Worm (Caenorhabditis elegans): ENCODE data around the gene srg-42.

Gene srg-42

DNA sequence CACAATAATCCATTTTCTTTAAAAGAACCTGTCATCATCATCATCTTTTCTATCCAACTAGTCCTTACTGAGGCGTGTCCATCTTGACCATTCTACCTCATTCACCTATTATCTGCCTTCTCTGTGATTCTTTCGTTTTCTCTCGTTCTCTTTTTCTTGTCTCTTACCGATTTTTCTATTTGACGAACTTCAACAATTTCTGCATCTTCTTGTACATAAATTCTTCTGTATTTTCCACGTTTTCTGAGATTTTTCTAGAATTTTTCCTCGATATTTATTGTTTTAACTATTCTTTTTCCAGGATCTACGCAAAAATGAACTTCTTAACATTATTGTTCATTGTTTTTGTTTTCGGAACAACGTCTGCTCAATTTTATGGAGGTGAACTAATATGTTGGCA is 25.1 kb upstream of the srg-42 start, which contains the start of gene cnc-10:
TSS of gene cnc-10 (plus strand) at position 301 of the 400 bp plus-strand sequence.
- TF ChIP-seq klf-2 (GFP tag; conservative IDR thresholded peaks at IDR 0.05) (no peak), T22C8.4 (GFP tag; IDR thresholded peaks at IDR 0.05) (no peak), ztf-23 (GFP tag; IDR thresholded peaks at IDR 0.05) (no peak), cog-1 (tag; optimal IDR thresholded peaks at IDR 0.05) (no peak), tab-1 (GFP tag; IDR thresholded peaks at IDR 0.05) (no peak), flt-1 (GFP tag; IDR thresholded peaks at IDR 0.05) (no peak), med-1 (GFP tag; optimal IDR thresholded peaks at IDR 0.05; ENCODE audit: insufficient read depth) (no peak), ref-1 (GFP tag; conservative IDR thresholded peaks at IDR 0.05) (no peak), ztf-29 (GFP tag; IDR thresholded peaks at IDR 0.05) (no peak)

DNA sequence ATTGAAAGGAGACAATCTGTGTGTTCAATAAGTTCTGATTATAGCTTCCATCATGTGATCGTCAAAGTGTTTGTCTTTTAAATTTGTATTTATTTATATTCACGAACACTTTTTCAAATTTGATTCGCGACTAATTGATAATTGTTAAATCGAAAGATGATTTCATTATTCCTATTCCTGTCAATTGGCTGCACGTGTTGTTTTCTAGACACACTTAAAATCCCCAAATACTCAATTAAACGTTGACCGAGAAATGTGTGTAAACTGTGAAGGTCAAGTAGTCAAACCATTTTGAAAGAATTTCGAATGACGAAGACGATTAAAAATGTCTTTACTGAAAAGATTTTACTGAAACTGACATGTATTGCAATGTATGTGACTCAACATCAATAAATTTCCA is 23.1 kb upstream of the srg-42 start:
- no peak for TF ChIP-seq ref-1 (GFP tag; conservative IDR thresholded peaks at IDR 0.05)
- no peak for TF ChIP-seq T22C8.4 (GFP tag; IDR thresholded peaks at IDR 0.05)
- no peak for TF ChIP-seq med-1 (GFP tag; optimal IDR thresholded peaks at IDR 0.05; ENCODE audit: insufficient read depth)
- TF ChIP-seq ztf-29 (GFP tag; IDR thresholded peaks at IDR 0.05), result no peak
- TF ChIP-seq flt-1 (GFP tag; IDR thresholded peaks at IDR 0.05), result no peak
- TF ChIP-seq ztf-23 (GFP tag; IDR thresholded peaks at IDR 0.05), result no peak
- no peak for TF ChIP-seq cog-1 (tag; optimal IDR thresholded peaks at IDR 0.05)
- TF ChIP-seq tab-1 (GFP tag; IDR thresholded peaks at IDR 0.05), result no peak
- no peak for TF ChIP-seq klf-2 (GFP tag; conservative IDR thresholded peaks at IDR 0.05)

DNA sequence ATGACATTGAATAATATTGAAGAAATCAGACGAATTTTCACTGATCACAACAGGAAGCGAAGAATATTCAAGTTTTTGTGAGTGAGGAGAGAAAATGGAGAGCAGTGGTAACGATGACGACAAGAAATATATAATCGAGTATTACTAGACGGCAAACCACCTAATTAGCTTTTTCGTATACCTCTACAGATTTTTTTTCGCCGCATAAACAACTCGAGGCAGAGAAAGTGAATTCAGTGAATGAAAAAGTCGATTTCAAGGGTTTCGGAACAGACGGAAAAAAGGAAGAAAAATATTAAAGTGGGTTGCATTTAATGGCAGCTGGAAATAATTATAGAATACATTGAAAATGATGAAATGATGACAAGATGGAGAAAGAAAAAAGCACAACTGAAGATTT is 19.7 kb upstream of the srg-42 start, which contains the start of gene gpa-1:
TSS of gene gpa-1 (minus strand) at position 101 of the 400 bp plus-strand sequence.
- TF ChIP-seq ztf-23 (GFP tag; IDR thresholded peaks at IDR 0.05) (no peak), cog-1 (tag; optimal IDR thresholded peaks at IDR 0.05) (no peak), T22C8.4 (GFP tag; IDR thresholded peaks at IDR 0.05) (no peak), klf-2 (GFP tag; conservative IDR thresholded peaks at IDR 0.05) (no peak), ztf-29 (GFP tag; IDR thresholded peaks at IDR 0.05) (no peak), med-1 (GFP tag; optimal IDR thresholded peaks at IDR 0.05; ENCODE audit: insufficient read depth) (no peak), tab-1 (GFP tag; IDR thresholded peaks at IDR 0.05) (no peak), flt-1 (GFP tag; IDR thresholded peaks at IDR 0.05) (no peak), ref-1 (GFP tag; conservative IDR thresholded peaks at IDR 0.05) (no peak)

DNA sequence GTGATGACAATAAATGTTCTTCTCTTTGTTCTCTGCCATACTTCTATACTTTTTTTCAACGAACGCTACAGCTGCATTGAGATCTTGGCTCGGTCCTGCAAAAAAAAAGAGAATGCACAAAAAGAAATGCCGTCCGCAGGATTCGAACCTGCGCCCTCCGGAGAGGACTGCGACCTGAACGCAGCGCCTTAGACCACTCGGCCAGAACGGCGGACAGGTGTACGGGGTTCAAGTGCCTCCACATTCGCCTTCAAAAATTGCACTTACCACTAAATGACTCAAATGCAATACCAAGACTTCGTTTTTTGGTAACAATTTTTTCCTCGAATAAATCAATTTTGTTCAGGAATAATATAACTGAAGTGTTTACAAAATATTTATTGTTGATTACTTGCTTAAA is 16.8 kb upstream of the srg-42 start:
- TF ChIP-seq ref-1 (GFP tag; conservative IDR thresholded peaks at IDR 0.05), result no peak
- no peak for TF ChIP-seq med-1 (GFP tag; optimal IDR thresholded peaks at IDR 0.05; ENCODE audit: insufficient read depth)
- TF ChIP-seq T22C8.4 (GFP tag; IDR thresholded peaks at IDR 0.05), result no peak
- TF ChIP-seq ztf-29 (GFP tag; IDR thresholded peaks at IDR 0.05), result no peak
- TF ChIP-seq flt-1 (GFP tag; IDR thresholded peaks at IDR 0.05), result no peak
- TF ChIP-seq cog-1 (tag; optimal IDR thresholded peaks at IDR 0.05), result no peak
- TF ChIP-seq klf-2 (GFP tag; conservative IDR thresholded peaks at IDR 0.05), result no peak
- TF ChIP-seq tab-1 (GFP tag; IDR thresholded peaks at IDR 0.05), result no peak

DNA sequence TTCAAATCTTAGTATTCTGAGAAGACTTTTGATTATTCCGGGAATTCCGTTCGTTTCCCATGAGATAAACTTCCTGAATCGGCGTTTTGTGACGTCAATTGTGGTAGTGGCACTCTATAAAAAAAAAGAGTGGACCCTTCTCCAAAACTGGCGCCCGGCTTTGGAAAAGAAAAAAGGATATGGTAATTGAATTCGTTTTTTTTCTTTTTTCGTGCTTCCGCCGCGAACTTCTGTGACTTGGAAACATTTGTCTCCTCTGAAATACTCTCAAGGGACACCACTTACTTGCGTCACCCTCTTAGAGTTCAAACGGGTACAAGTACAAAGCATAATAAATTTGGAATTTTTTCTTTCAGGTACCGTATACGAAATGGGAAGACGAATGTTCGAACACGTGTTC is 14.8 kb upstream of the srg-42 start:
- TF ChIP-seq cog-1 (tag; optimal IDR thresholded peaks at IDR 0.05) (no peak), flt-1 (GFP tag; IDR thresholded peaks at IDR 0.05) (no peak), tab-1 (GFP tag; IDR thresholded peaks at IDR 0.05) (no peak), ztf-29 (GFP tag; IDR thresholded peaks at IDR 0.05) (no peak), ztf-23 (GFP tag; IDR thresholded peaks at IDR 0.05) (no peak), T22C8.4 (GFP tag; IDR thresholded peaks at IDR 0.05) (no peak)

DNA sequence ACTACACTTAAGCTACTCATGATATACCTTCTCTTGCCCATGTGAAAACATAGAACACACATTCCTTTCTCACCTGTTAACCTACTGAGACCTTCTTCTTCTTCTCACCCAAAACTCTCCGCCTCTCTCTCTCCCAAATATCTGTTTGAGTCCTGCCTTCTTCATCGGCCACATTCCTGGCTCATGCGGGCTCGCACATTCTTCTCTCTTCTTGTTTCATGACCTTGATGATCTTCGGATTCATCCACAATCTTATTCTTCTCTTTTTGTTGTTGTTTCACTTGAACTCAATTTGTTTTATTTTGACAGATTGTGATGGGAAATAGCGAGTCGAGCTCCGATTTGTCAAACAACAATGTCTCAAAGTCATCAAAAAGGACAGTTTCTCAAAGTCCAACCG is 14.1 kb upstream of the srg-42 start, which contains the start of gene T19C4.5:
TSS of gene T19C4.5 (plus strand) at position 308 of the 400 bp plus-strand sequence.
- no peak for TF ChIP-seq tab-1 (GFP tag; IDR thresholded peaks at IDR 0.05)
- TF ChIP-seq flt-1 (GFP tag; IDR thresholded peaks at IDR 0.05), result no peak

DNA sequence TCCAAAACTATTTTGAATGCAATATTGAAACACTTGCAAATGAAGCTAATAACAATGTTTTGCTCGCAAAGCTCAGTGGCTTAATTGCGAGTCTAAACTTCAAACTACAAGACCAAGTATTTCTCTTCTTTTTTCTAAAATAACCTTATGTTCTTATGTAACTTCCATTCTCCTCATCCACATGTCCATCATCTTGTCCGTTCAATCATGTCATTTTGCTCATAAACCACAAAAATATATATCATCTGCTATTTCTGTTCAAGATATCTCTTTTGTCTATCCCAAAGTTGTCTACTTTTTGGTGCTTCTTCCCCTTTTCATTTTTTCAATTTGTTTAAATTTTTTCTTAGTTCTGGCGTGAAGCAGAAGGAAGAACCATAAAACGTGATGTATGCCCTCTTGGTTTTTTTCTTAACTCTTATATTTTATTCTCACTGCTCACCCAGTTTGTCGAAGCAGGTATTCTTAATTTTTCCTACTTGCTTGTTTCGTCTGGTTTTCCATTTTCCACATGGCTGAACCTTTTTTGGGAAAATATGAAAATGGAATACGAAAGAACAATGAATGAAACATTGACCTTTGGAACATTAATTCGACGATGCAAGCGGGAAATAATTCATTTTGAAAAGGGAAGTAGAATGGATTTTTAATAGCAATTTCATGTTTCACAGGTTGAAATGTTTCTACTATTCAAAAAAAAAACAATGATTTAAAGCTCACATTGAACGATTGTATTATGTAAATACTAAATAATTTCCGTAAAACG is 12.9 kb upstream of the srg-42 start:
- TF ChIP-seq ztf-23 (GFP tag; IDR thresholded peaks at IDR 0.05) (no peak), ztf-29 (GFP tag; IDR thresholded peaks at IDR 0.05) (no peak)

DNA sequence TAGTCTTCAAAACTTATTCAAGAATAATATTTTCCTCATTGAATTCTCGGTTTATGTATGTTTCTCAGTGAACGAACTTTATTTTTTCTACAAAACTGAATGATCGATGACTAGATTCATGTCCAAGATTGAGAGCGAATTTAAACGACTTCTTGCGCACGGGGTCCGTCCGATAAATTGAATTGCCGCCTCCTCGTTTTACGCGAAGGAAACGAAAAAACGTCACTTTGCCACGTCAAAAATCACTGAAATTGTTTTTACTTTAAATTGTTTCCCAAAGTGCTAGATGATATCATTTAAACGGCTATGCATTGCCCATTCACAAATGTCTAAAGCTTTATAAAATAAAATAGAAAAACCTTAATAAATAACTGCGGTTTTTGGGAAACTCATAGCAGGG is 9.9 kb upstream of the srg-42 start:
- TF ChIP-seq ztf-23 (GFP tag; IDR thresholded peaks at IDR 0.05) (no peak), ztf-29 (GFP tag; IDR thresholded peaks at IDR 0.05) (no peak), T22C8.4 (GFP tag; IDR thresholded peaks at IDR 0.05) (no peak), med-1 (GFP tag; optimal IDR thresholded peaks at IDR 0.05; ENCODE audit: insufficient read depth) (no peak), flt-1 (GFP tag; IDR thresholded peaks at IDR 0.05) (no peak), ref-1 (GFP tag; conservative IDR thresholded peaks at IDR 0.05) (no peak), cog-1 (tag; optimal IDR thresholded peaks at IDR 0.05) (no peak), tab-1 (GFP tag; IDR thresholded peaks at IDR 0.05) (no peak), klf-2 (GFP tag; conservative IDR thresholded peaks at IDR 0.05) (no peak)

DNA sequence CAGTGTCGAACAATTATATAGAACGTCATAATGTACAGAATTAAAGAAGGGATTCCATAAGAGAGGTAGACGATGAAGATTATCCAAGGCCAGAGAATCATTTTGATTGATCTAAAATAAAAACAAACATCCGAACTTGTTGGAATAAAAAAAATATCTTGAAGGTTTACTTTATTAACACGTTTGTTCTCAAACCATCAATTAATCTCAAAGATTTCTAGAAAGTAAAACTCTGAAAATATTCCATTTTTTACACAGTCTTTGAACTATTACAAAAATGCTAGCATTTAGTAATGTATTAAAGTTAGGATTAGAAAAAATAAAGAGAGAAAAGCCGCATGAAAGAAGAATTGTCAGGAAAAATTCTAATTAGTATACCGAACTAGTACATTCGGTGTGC is 6.6 kb upstream of the srg-42 start, which contains the start of gene srg-40:
TSS of gene srg-40 (minus strand) at position 101 of the 400 bp plus-strand sequence.
- TF ChIP-seq ref-1 (GFP tag; conservative IDR thresholded peaks at IDR 0.05) (no peak), ztf-23 (GFP tag; IDR thresholded peaks at IDR 0.05) (no peak), klf-2 (GFP tag; conservative IDR thresholded peaks at IDR 0.05) (no peak), cog-1 (tag; optimal IDR thresholded peaks at IDR 0.05) (no peak), med-1 (GFP tag; optimal IDR thresholded peaks at IDR 0.05; ENCODE audit: insufficient read depth) (no peak), flt-1 (GFP tag; IDR thresholded peaks at IDR 0.05) (no peak), T22C8.4 (GFP tag; IDR thresholded peaks at IDR 0.05) (no peak), tab-1 (GFP tag; IDR thresholded peaks at IDR 0.05) (no peak), ztf-29 (GFP tag; IDR thresholded peaks at IDR 0.05) (no peak)

DNA sequence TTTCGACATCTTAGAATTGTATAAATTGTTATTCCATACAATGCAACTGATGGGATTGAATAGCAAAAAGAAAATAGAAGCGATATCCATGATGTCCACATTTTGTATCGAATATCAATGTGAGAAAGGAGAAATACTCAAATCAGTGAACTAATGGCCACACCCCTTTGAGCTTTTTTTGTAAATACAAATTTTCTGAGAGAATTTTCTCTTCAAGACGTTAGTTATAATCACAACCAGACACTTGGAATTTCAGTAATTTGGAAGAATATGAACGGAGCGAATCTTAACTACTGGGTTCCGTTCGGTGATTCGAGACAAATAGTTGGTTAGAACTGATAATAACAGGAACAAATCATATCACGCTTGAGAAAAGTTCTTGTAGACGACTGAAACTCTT is 3.9 kb upstream of the srg-42 start, which contains the start of gene srg-41:
TSS of gene srg-41 (minus strand) at position 101 of the 400 bp plus-strand sequence.
- no peak for TF ChIP-seq cog-1 (tag; optimal IDR thresholded peaks at IDR 0.05)
- TF ChIP-seq flt-1 (GFP tag; IDR thresholded peaks at IDR 0.05), result no peak
- TF ChIP-seq ztf-23 (GFP tag; IDR thresholded peaks at IDR 0.05), result no peak
- TF ChIP-seq T22C8.4 (GFP tag; IDR thresholded peaks at IDR 0.05), result no peak

All from whole organism, midembryonic.